Worm (Caenorhabditis elegans) whole organism, L4 larva: ENCODE results near the gene Y50E8A.11.

Experiments used
- ama-1 ChIP-seq: fragments of 150-350 bp; optimal IDR thresholded peaks from 2 replicates; lab custom pipeline; 2014; ENCODE audit warnings: inconsistent platforms, mixed read lengths
- arid-1 ChIP-seq: fragments of 200-800 bp; sonication (Bioruptor generic); conservative IDR thresholded peaks from 2 replicates; pipeline ENCODE4 v1.3.6; 2022; ENCODE audit warnings: missing genetic modification reagents, missing genetic modification characterization, missing compliant biosample characterization
- hlh-11 ChIP-seq: fragments of 200-800 bp; sonication (Bioruptor generic); optimal IDR thresholded peaks from 2 replicates; lab custom pipeline; 2018; ENCODE audit warnings: mild to moderate bottlenecking, missing genetic modification characterization, missing compliant biosample characterization
- lin-13 ChIP-seq: fragments of 150-350 bp; optimal IDR thresholded peaks from 2 replicates; lab custom pipeline; 2014; ENCODE audit warnings: missing biosample characterization, missing genetic modification reagents, missing genetic modification characterization
- lin-15B ChIP-seq: fragments of 150-350 bp; sonication (generic microtip); optimal IDR thresholded peaks from 3 replicates; lab custom pipeline; 2014; ENCODE audit warnings: missing biosample characterization, missing genetic modification characterization
- mxl-2 ChIP-seq: fragments of 200-800 bp; sonication (Bioruptor generic); conservative IDR thresholded peaks from 2 replicates; pipeline ENCODE4 v1.3.6; 2022; ENCODE audit warnings: missing genetic modification reagents, missing genetic modification characterization, missing compliant biosample characterization
- nhr-10 ChIP-seq: fragments of 150-350 bp; optimal IDR thresholded peaks from 2 replicates; lab custom pipeline; 2014; ENCODE audit warnings: missing biosample characterization, missing genetic modification characterization
- pha-4 ChIP-seq, 2 experiments: fragments of 150-350 bp in 1 of 2; fragments of 200-800 bp in 1 of 2; sonication (Bioruptor generic) in 1 of 2; IDR thresholded peaks in 1 of 2; optimal IDR thresholded peaks in 1 of 2; 2 replicates each; pipeline versions ENCODE4 v1.3.6 to Lab custom; 2014 to 2022; ENCODE audit warnings: missing genetic modification characterization in 2 of 2, missing genetic modification reagents in 2 of 2, missing biosample characterization in 1 of 2, missing compliant biosample characterization in 1 of 2
- sdz-12 ChIP-seq: fragments of 200-800 bp; sonication (Bioruptor generic); optimal IDR thresholded peaks from 2 replicates; lab custom pipeline; 2018; ENCODE audit warnings: mild to moderate bottlenecking, missing genetic modification characterization, missing compliant biosample characterization
- snpc-4 ChIP-seq: fragments of 150-350 bp; optimal IDR thresholded peaks from 2 replicates; lab custom pipeline; 2014; ENCODE audit warnings: missing biosample characterization, missing genetic modification characterization
- unc-62 ChIP-seq, 3 experiments: fragments of 150-350 bp in 1 of 3; sonication (generic microtip); optimal IDR thresholded peaks in 2 of 3; peaks in 1 of 3; 1 replicate in 1 of 3; 2 replicates in 2 of 3; lab custom pipeline; 2014 to 2017; ENCODE audit warnings: missing biosample characterization in 3 of 3, missing genetic modification characterization in 3 of 3, missing genetic modification reagents in 3 of 3, missing genotype in 1 of 3

DNA sequence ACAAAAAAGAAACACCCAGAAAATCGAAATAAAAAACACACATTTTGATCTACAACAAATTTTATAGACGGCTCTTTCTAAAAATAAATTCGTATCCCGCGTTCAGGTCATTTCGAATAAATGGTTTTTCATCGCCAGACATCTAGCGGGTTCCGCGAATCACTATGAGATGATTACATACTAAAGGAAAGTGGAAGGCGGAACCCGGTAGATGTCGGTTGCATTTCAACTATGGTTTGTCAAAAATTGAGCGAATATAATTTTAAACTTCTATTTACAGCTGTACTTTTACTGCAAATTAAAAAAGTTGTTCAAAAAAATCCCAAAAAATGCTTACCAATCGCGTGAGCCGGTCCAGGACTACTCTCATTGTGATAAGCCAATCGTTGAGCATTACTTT is 16.7 kb downstream of the Y50E8A.11 start:
- TF ChIP-seq unc-62 (GFP tag; optimal IDR thresholded peaks at IDR 0.05 in 1 of 2; lab: Kevin White, UChicago) (no peak), unc-62 (tag; optimal IDR thresholded peaks at IDR 0.05; lab: Kevin White, UChicago) (no peak), lin-13 (GFP tag; lab: Kevin White, UChicago) (no peak), snpc-4 (tag; lab: Kevin White, UChicago) (no peak), pha-4 (GFP tag; IDR thresholded peaks at IDR 0.05; lab: Robert Waterston, UW) (no peak), pha-4 (tag; optimal IDR thresholded peaks at IDR 0.05; lab: Kevin White, UChicago) (no peak), mxl-2 (GFP tag; lab: Robert Waterston, UW) (no peak), arid-1 (GFP tag; lab: Robert Waterston, UW) (no peak), hlh-11 (no peak), ama-1 (lab: Kevin White, UChicago) (no peak), lin-15B (no peak), nhr-10 (no peak), sdz-12 (no peak)
